Worm (Caenorhabditis elegans) whole organism, L1 larva: ENCODE data around the gene his-71.

Experiments used
- C16A3.4 ChIP-seq: fragments of 150-350 bp; optimal IDR thresholded peaks from 2 replicates; lab custom pipeline; 2014; ENCODE audit warnings: missing biosample characterization, missing genetic modification characterization
- F16B12.6 ChIP-seq: fragments of 150-350 bp; optimal IDR thresholded peaks from 2 replicates; lab custom pipeline; 2014; ENCODE audit warnings: missing biosample characterization, missing genetic modification characterization
- Y116A8C.19 ChIP-seq: sonication (generic microtip); optimal IDR thresholded peaks from 2 replicates; lab custom pipeline; 2016; ENCODE audit warnings: missing compliant biosample characterization, missing genetic modification characterization, borderline replicate concordance
- aha-1 ChIP-seq: fragments of 150-350 bp; optimal IDR thresholded peaks from 2 replicates; lab custom pipeline; 2014; ENCODE audit warnings: missing biosample characterization, missing genetic modification characterization
- aly-2 ChIP-seq: fragments of 150-350 bp; optimal IDR thresholded peaks from 2 replicates; lab custom pipeline; 2014; ENCODE audit warnings: missing biosample characterization, missing genetic modification characterization
- ama-1 ChIP-seq: fragments of 150-350 bp; optimal IDR thresholded peaks from 2 replicates; lab custom pipeline; 2014
- ceh-63 ChIP-seq: fragments of 200-800 bp; sonication (Bioruptor generic); optimal IDR thresholded peaks from 2 replicates; lab custom pipeline; 2018; ENCODE audit warnings: mild to moderate bottlenecking, missing genetic modification characterization, missing compliant biosample characterization
- ceh-8 ChIP-seq: fragments of 200-800 bp; sonication (Bioruptor generic); optimal IDR thresholded peaks from 2 replicates; lab custom pipeline; 2018; ENCODE audit warnings: mild to moderate bottlenecking, missing genetic modification characterization, moderate library complexity, missing compliant biosample characterization
- ceh-88 ChIP-seq: fragments of 200-800 bp; sonication (Bioruptor generic); IDR thresholded peaks from 2 replicates; pipeline ENCODE4 v1.3.6; 2022; ENCODE audit warnings: missing genetic modification characterization, missing compliant biosample characterization
- ceh-90 ChIP-seq: sonication (generic microtip); optimal IDR thresholded peaks from 2 replicates; lab custom pipeline; 2016; ENCODE audit warnings: missing genetic modification characterization, missing compliant biosample characterization
- dpl-1 ChIP-seq, 3 experiments: fragments of 150-350 bp in 2 of 3; sonication (generic microtip) in 1 of 3; optimal IDR thresholded peaks; 2 replicates each; lab custom pipeline; 2014 to 2017; ENCODE audit warnings: missing biosample characterization in 3 of 3, missing genetic modification characterization in 3 of 3, missing genetic modification reagents in 3 of 3
- dsc-1 ChIP-seq: sonication (generic microtip); optimal IDR thresholded peaks from 2 replicates; lab custom pipeline; 2016; ENCODE audit warnings: mild to moderate bottlenecking, missing genetic modification characterization, missing compliant biosample characterization
- efl-1 ChIP-seq, 4 experiments: fragments of 150-350 bp; optimal IDR thresholded peaks in 3 of 4; peaks in 1 of 4; 1 replicate in 1 of 4; 2 replicates in 3 of 4; lab custom pipeline; 2014; ENCODE audit warnings: missing biosample characterization in 2 of 4, missing genetic modification characterization in 2 of 4, missing genetic modification reagents in 2 of 4
- egl-13 ChIP-seq: sonication (generic microtip); optimal IDR thresholded peaks from 2 replicates; lab custom pipeline; 2016; ENCODE audit warnings: missing genotype, missing genetic modification reagents, missing genetic modification characterization, missing compliant biosample characterization
- egl-27 ChIP-seq, 2 experiments: fragments of 150-350 bp in 1 of 2; sonication (generic microtip); optimal IDR thresholded peaks; 3 replicates each; lab custom pipeline; 2017 to 2018; ENCODE audit warnings: missing biosample characterization in 2 of 2, missing genetic modification characterization in 2 of 2, missing genetic modification reagents in 2 of 2
- elt-2 ChIP-seq: sonication (generic microtip); optimal IDR thresholded peaks from 2 replicates; lab custom pipeline; 2016; ENCODE audit warnings: missing genetic modification characterization, mild to moderate bottlenecking, inconsistent platforms, missing compliant biosample characterization, missing genetic modification reagents
- elt-3 ChIP-seq, 6 experiments: fragments of 150-350 bp in 1 of 6; sonication (generic microtip); optimal IDR thresholded peaks; 2 replicates each; lab custom pipeline; 2017 to 2018; ENCODE audit warnings: missing biosample characterization in 6 of 6, missing genetic modification characterization in 6 of 6, inconsistent platforms in 1 of 6
- fkh-10 ChIP-seq: sonication (generic microtip); optimal IDR thresholded peaks from 2 replicates; lab custom pipeline; 2017; ENCODE audit warnings: missing biosample characterization, missing genetic modification reagents, missing genetic modification characterization
- grh-1 ChIP-seq: fragments of 200-800 bp; sonication (Bioruptor generic); IDR thresholded peaks from 2 replicates; pipeline ENCODE4 v1.3.6; 2022; ENCODE audit warnings: missing genetic modification reagents, missing genetic modification characterization, missing compliant biosample characterization
- hlh-17 ChIP-seq: fragments of 200-800 bp; sonication (Bioruptor generic); optimal IDR thresholded peaks from 2 replicates; lab custom pipeline; 2018; ENCODE audit warnings: missing genetic modification characterization, mild to moderate bottlenecking, missing compliant biosample characterization, moderate library complexity, borderline replicate concordance
- hlh-4 ChIP-seq: sonication (generic microtip); optimal IDR thresholded peaks from 2 replicates; lab custom pipeline; 2016; ENCODE audit warnings: mild to moderate bottlenecking, missing genetic modification characterization, missing compliant biosample characterization
- jun-1 ChIP-seq: fragments of 150-350 bp; optimal IDR thresholded peaks from 2 replicates; lab custom pipeline; 2014; ENCODE audit warnings: missing biosample characterization, missing genetic modification reagents, missing genetic modification characterization
- lin-13 ChIP-seq: fragments of 150-350 bp; optimal IDR thresholded peaks from 2 replicates; lab custom pipeline; 2014; ENCODE audit warnings: missing biosample characterization, missing genetic modification reagents, missing genetic modification characterization
- lin-14 ChIP-seq: fragments of 200-800 bp; sonication (Bioruptor generic); optimal IDR thresholded peaks from 2 replicates; lab custom pipeline; 2018; ENCODE audit warnings: mild to moderate bottlenecking, missing genetic modification characterization, moderate library complexity, missing compliant biosample characterization
- lin-39 ChIP-seq: fragments of 150-350 bp; optimal IDR thresholded peaks from 2 replicates; lab custom pipeline; 2014; ENCODE audit warnings: missing biosample characterization, missing genetic modification reagents, missing genetic modification characterization
- lsy-2 ChIP-seq, 2 experiments: fragments of 150-350 bp; optimal IDR thresholded peaks; 2 replicates each; lab custom pipeline; 2014; ENCODE audit warnings: missing biosample characterization in 2 of 2, missing genetic modification characterization in 2 of 2
- mab-9 ChIP-seq: fragments of 200-800 bp; sonication (Bioruptor generic); IDR thresholded peaks from 2 replicates; pipeline ENCODE4 v1.3.6; 2022; ENCODE audit warnings: missing genetic modification reagents, missing genetic modification characterization, missing compliant biosample characterization
- mdl-1 ChIP-seq, 2 experiments: fragments of 150-350 bp; optimal IDR thresholded peaks; 2 replicates each; lab custom pipeline; 2014 to 2017; ENCODE audit warnings: missing biosample characterization in 2 of 2, missing genetic modification characterization in 2 of 2, inconsistent platforms in 1 of 2
- mef-2 ChIP-seq: fragments of 150-350 bp; optimal IDR thresholded peaks from 2 replicates; lab custom pipeline; 2014; ENCODE audit warnings: missing biosample characterization, missing genetic modification characterization
- mep-1 ChIP-seq: fragments of 150-350 bp; optimal IDR thresholded peaks from 2 replicates; lab custom pipeline; 2014; ENCODE audit warnings: missing biosample characterization, missing genetic modification characterization
- nhr-19 ChIP-seq: fragments of 200-800 bp; sonication (Bioruptor generic); conservative IDR thresholded peaks from 2 replicates; pipeline ENCODE4 v1.3.6; 2022; ENCODE audit warnings: missing genetic modification characterization, missing compliant biosample characterization
- nhr-20 ChIP-seq: sonication (generic microtip); optimal IDR thresholded peaks from 2 replicates; lab custom pipeline; 2016; ENCODE audit warnings: mild to moderate bottlenecking, missing genetic modification characterization, missing compliant biosample characterization
- nhr-237 ChIP-seq: fragments of 150-350 bp; optimal IDR thresholded peaks from 2 replicates; lab custom pipeline; 2014; ENCODE audit warnings: missing biosample characterization, missing genetic modification characterization
- nhr-47 ChIP-seq: sonication (generic microtip); optimal IDR thresholded peaks from 2 replicates; lab custom pipeline; 2016; ENCODE audit warnings: mild to moderate bottlenecking, missing genetic modification characterization, moderate library complexity, missing compliant biosample characterization
- nhr-71 ChIP-seq: sonication (generic microtip); optimal IDR thresholded peaks from 2 replicates; lab custom pipeline; 2016; ENCODE audit warnings: mild to moderate bottlenecking, missing genetic modification characterization, moderate library complexity, missing compliant biosample characterization
- nhr-76 ChIP-seq: sonication (generic microtip); optimal IDR thresholded peaks from 2 replicates; lab custom pipeline; 2017; ENCODE audit warnings: missing biosample characterization, missing genetic modification characterization
- nhr-77 ChIP-seq: fragments of 150-350 bp; optimal IDR thresholded peaks from 2 replicates; lab custom pipeline; 2014; ENCODE audit warnings: missing biosample characterization, missing genetic modification characterization
- nhr-85 ChIP-seq: sonication (generic microtip); peaks from one replicate; lab custom pipeline; 2016; ENCODE audit warnings: missing genetic modification characterization, inconsistent platforms, missing compliant biosample characterization
- nhr-90 ChIP-seq: sonication (generic microtip); optimal IDR thresholded peaks from 2 replicates; lab custom pipeline; 2016; ENCODE audit warnings: mild to moderate bottlenecking, missing genetic modification characterization, missing compliant biosample characterization; ENCODE audit not compliant: poor library complexity
- pag-3 ChIP-seq: sonication (generic microtip); optimal IDR thresholded peaks from 2 replicates; lab custom pipeline; 2017; ENCODE audit warnings: missing genetic modification characterization, mild to moderate bottlenecking, missing compliant biosample characterization, antibody characterized with exemption, borderline replicate concordance; ENCODE audit not compliant: insufficient read depth
- pax-3 ChIP-seq: fragments of 200-800 bp; sonication (Bioruptor generic); optimal IDR thresholded peaks from 2 replicates; lab custom pipeline; 2018; ENCODE audit warnings: mild to moderate bottlenecking, missing genetic modification characterization, moderate library complexity, missing compliant biosample characterization
- pqm-1 ChIP-seq: sonication (generic microtip); optimal IDR thresholded peaks from 3 replicates; lab custom pipeline; 2017; ENCODE audit warnings: missing biosample characterization, missing genetic modification characterization
- skn-1 ChIP-seq: fragments of 150-350 bp; optimal IDR thresholded peaks from 2 replicates; lab custom pipeline; 2014; ENCODE audit warnings: missing biosample characterization, missing genetic modification characterization
- sup-37 ChIP-seq: fragments of 200-800 bp; sonication (Bioruptor generic); optimal IDR thresholded peaks from 2 replicates; lab custom pipeline; 2018; ENCODE audit warnings: mild to moderate bottlenecking, missing genetic modification characterization, missing compliant biosample characterization
- swsn-7 ChIP-seq: sonication (generic microtip); optimal IDR thresholded peaks from 2 replicates; lab custom pipeline; 2016; ENCODE audit warnings: missing genetic modification characterization, missing compliant biosample characterization
- vab-15 ChIP-seq: sonication (generic microtip); optimal IDR thresholded peaks from 2 replicates; lab custom pipeline; 2017; ENCODE audit warnings: missing genotype, mild to moderate bottlenecking, missing genetic modification characterization, missing compliant biosample characterization
- xbp-1 ChIP-seq: sonication (generic microtip); optimal IDR thresholded peaks from 2 replicates; lab custom pipeline; 2016; ENCODE audit warnings: missing genetic modification characterization, missing compliant biosample characterization
- zag-1 ChIP-seq: fragments of 150-350 bp; optimal IDR thresholded peaks from 2 replicates; lab custom pipeline; 2014; ENCODE audit warnings: missing biosample characterization, missing genetic modification characterization
- zip-4 ChIP-seq: fragments of 200-800 bp; sonication (Bioruptor generic); optimal IDR thresholded peaks from 2 replicates; lab custom pipeline; 2018; ENCODE audit warnings: mild to moderate bottlenecking, missing genetic modification characterization, moderate library complexity, missing compliant biosample characterization
- ztf-11 ChIP-seq, 2 experiments: sonication (generic microtip); optimal IDR thresholded peaks; 2 replicates each; lab custom pipeline; 2016 to 2017; ENCODE audit warnings: missing genetic modification characterization in 2 of 2, missing biosample characterization in 1 of 2, missing compliant biosample characterization in 1 of 2
- ztf-4 ChIP-seq: fragments of 150-350 bp; optimal IDR thresholded peaks from 2 replicates; lab custom pipeline; 2014; ENCODE audit warnings: missing biosample characterization, missing genetic modification characterization

Gene his-71

ce11 chrX:7951578-7951977 is 30.3 kb downstream of the his-71 start:
- TF ChIP-seq lsy-2 (tag; optimal IDR thresholded peaks at IDR 0.05; lab: Kevin White, UChicago): peak; percentile 83
- TF ChIP-seq elt-3 (tag; optimal IDR thresholded peaks at IDR 0.05; lab: Kevin White, UChicago): peak in 1 of 6 experiments; percentile 55
- peak; percentile 98 for TF ChIP-seq dsc-1 (tag; lab: Kevin White, UChicago)
- peak; percentile 54; the same call in 1 of the 2 replicates for TF ChIP-seq grh-1 (GFP tag; lab: Robert Waterston, UW)
- peak; percentile 91 for TF ChIP-seq pax-3 (tag; lab: Kevin White, UChicago)
- TF ChIP-seq zip-4 (GFP tag; lab: Kevin White, UChicago): peak; percentile 11
- TF ChIP-seq ceh-63: no peak
- peak; percentile 91 for TF ChIP-seq swsn-7 (tag; lab: Kevin White, UChicago)
- no peak for TF ChIP-seq egl-27 (tag; optimal IDR thresholded peaks at IDR 0.05; lab: Kevin White, UChicago)
- peak; percentile 92 for TF ChIP-seq egl-13 (tag; lab: Kevin White, UChicago)
- TF ChIP-seq vab-15 (tag; lab: Kevin White, UChicago): peak; percentile 90
- TF ChIP-seq ceh-8: peak; percentile 72
- TF ChIP-seq mab-9 (GFP tag; lab: Robert Waterston, UW): peak; percentile 83; the same call in 1 of the 2 replicates
- TF ChIP-seq nhr-90 (tag; lab: Kevin White, UChicago): peak; percentile 75
- peak; percentile 82 for TF ChIP-seq jun-1 (tag; lab: Kevin White, UChicago)
- TF ChIP-seq nhr-237 (tag; lab: Kevin White, UChicago): no peak
- TF ChIP-seq dpl-1 (GFP tag; optimal IDR thresholded peaks at IDR 0.05; lab: Kevin White, UChicago): peak; percentile 41 to 52 (median 44)
- TF ChIP-seq fkh-10 (GFP tag; lab: Kevin White, UChicago): peak; percentile 57
- TF ChIP-seq lin-39: peak; percentile 64
- no peak for TF ChIP-seq hlh-17
- TF ChIP-seq nhr-71 (tag; lab: Kevin White, UChicago): peak; percentile 97
- peak; percentile 66 to 83 for TF ChIP-seq efl-1 (optimal IDR thresholded peaks at IDR 0.05; lab: Kevin White, UChicago)
- peak; percentile 66 to 94 for TF ChIP-seq efl-1 (GFP tag; optimal IDR thresholded peaks at IDR 0.05 in 1 of 2; lab: Kevin White, UChicago)
- TF ChIP-seq pqm-1 (tag; lab: Kevin White, UChicago): no peak
- no peak for TF ChIP-seq Y116A8C.19 (tag; lab: Kevin White, UChicago)
- no peak for TF ChIP-seq ama-1 (lab: Kevin White, UChicago)
- peak; percentile 98 for TF ChIP-seq lin-14 (GFP tag; lab: Kevin White, UChicago)
- TF ChIP-seq xbp-1 (tag; lab: Kevin White, UChicago): peak; percentile 88
- TF ChIP-seq aha-1 (tag; lab: Kevin White, UChicago): peak; percentile 65
- TF ChIP-seq nhr-47 (tag; lab: Kevin White, UChicago): peak; percentile 96
- peak; percentile 56 for TF ChIP-seq C16A3.4 (tag; lab: Kevin White, UChicago)
- TF ChIP-seq nhr-76: no peak
- peak; percentile 81 for TF ChIP-seq ztf-4 (tag; lab: Kevin White, UChicago)
- TF ChIP-seq F16B12.6 (tag; lab: Kevin White, UChicago): peak; percentile 9
- TF ChIP-seq zag-1 (tag; lab: Kevin White, UChicago): no peak
- TF ChIP-seq aly-2 (tag; lab: Kevin White, UChicago): no peak
- TF ChIP-seq sup-37 (GFP tag; lab: Kevin White, UChicago): peak; percentile 63
- peak; percentile 93 for TF ChIP-seq nhr-85 (tag; lab: Kevin White, UChicago)
- peak; percentile 90 for TF ChIP-seq pag-3
- peak; percentile 88 for TF ChIP-seq mep-1 (tag; lab: Kevin White, UChicago)
- TF ChIP-seq lin-13 (GFP tag; lab: Kevin White, UChicago): peak; percentile 89
- TF ChIP-seq ceh-88 (GFP tag; lab: Robert Waterston, UW): peak; percentile 68
- peak; percentile 69 for TF ChIP-seq elt-2 (tag; lab: Kevin White, UChicago)
- TF ChIP-seq nhr-19: peak; percentile 86
- no peak for TF ChIP-seq ceh-90
- TF ChIP-seq nhr-77 (tag; lab: Kevin White, UChicago): no peak
- TF ChIP-seq nhr-20 (tag; lab: Kevin White, UChicago): peak; percentile 96
- TF ChIP-seq mdl-1 (tag; optimal IDR thresholded peaks at IDR 0.05; lab: Kevin White, UChicago): peak in 1 of 2 experiments; percentile 97
- TF ChIP-seq skn-1 (tag; lab: Kevin White, UChicago): peak; percentile 71
- TF ChIP-seq hlh-4 (tag; lab: Kevin White, UChicago): peak; percentile 33
- TF ChIP-seq ztf-11 (tag; optimal IDR thresholded peaks at IDR 0.05; lab: Kevin White, UChicago): peak in 1 of 2 experiments; percentile 91
- TF ChIP-seq mef-2 (tag; lab: Kevin White, UChicago): peak; percentile 18
